Fruit fly (Drosophila melanogaster) S2 (cell line): Measurements from ENCODE around the gene eIF3i.

Source experiments
- CG8478 ChIP-seq: fragments of >200 bp; optimal IDR thresholded peaks from 2 replicates; lab custom pipeline; 2018
- CTCF ChIP-seq, 2 experiments: fragments of >200 bp; optimal IDR thresholded peaks; 2 replicates each; lab custom pipeline; 2018

eIF3i gene

dm6 chr2L:4971329-4971798 lies 3.8 kb upstream of the eIF3i start, which contains the start of gene CG14043:
CG14043 (plus strand) TSS chr2L:4971702.
- TF ChIP-seq CG8478 (lab: Kevin White, UChicago): no peak
- TF ChIP-seq CTCF (optimal IDR thresholded peaks at IDR 0.05; lab: Kevin White, UChicago): peak in 1 of 2 experiments; percentile 16

dm6 chr2L:4968767-4969166 lies 1.2 kb upstream of the eIF3i start, which contains the start of the genes Scox and Polr1C:
Scox (minus strand) TSS chr2L:4968935.
Polr1C (plus strand) TSS chr2L:4969004.
- TF ChIP-seq CG8478 (lab: Kevin White, UChicago): no peak
- no peak for TF ChIP-seq CTCF (optimal IDR thresholded peaks at IDR 0.05; lab: Kevin White, UChicago)

DNA sequence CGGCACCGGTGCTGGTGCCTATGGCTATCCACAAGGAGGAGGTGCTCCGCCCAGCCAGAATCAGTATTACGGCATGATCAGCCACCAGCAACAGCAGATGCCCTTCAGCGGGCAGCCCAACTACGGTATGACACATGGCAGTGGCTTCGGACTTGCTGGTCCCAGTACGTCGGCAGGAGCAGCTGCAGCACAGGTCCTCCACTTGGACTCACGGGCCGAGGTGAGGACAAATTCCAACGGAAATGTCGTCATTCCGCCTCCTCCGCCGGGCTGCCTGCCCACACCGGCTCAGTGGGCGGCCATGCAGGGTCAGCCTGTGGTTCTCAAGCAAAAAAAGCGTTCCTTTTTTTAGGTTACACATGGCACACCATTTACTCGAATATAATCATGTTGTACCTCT lies 1.7 kb downstream of the eIF3i start:
- TF ChIP-seq CG8478 (lab: Kevin White, UChicago): no peak
- no peak for TF ChIP-seq CTCF (optimal IDR thresholded peaks at IDR 0.05; lab: Kevin White, UChicago)

dm6 chr2L:4965420-4965819 lies 2.2 kb downstream of the eIF3i start, which contains the start of gene CG34125:
CG34125 (plus strand) TSS chr2L:4965673.
- no peak for TF ChIP-seq CTCF (optimal IDR thresholded peaks at IDR 0.05; lab: Kevin White, UChicago)
- no peak for TF ChIP-seq CG8478 (lab: Kevin White, UChicago)

DNA sequence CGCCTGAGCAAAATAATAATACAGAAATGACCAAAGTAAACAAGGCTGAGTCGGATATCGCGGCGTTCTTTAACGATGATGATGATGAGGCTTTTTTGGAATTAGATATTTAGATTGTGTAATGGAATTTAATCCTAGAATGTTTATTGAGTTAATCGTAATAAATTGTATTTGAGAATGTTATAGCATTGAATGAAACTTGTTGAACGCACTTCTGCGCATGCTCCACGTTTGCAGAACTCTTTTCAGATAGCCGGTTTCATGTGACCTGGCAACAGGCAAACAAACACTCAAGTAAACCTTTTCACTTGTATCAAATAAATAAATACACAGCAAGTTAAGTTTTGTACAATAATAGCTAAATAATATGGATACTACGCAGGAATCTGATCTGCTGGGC lies 9.5 kb downstream of the eIF3i start, which contains the start of gene CG34124:
Gene CG34124 (plus strand): TSS at position 301 of the 400 bp plus-strand sequence.
- TF ChIP-seq CTCF (optimal IDR thresholded peaks at IDR 0.05; lab: Kevin White, UChicago) (no peak), CG8478 (lab: Kevin White, UChicago) (no peak)

DNA sequence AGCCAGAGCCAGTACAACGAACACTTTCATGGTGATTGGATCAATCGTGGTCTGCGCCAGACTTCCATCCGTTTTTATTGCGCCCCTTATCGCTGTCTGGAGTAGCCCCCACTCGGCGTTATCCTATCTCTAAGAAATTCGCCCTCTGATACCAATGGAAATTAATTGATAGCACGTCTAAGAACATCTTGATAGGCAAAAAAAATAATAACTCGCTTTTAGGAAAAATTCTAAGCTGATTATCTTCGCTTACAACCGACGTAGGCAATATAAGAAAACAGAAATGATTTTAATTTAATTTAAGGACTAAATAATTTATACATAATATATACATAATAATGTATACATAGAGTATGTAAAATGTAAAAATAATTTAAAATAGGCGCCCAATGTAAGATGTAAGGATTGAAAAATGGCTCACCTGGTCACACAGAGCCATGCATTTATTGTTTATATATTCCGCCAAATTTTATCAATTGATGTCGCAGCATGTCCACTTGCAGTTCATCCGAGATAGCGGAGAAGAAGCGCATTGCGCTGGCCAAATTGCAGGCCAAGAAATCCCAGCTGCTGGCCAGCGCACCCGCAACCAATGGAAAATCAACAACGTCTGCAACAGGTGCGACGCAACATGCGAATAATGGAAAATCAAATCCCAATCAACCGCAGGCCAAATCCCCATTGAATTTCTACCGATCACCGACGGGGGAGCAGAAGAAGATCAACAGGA lies 12.3 kb downstream of the eIF3i start, which contains the start of the genes Jon25Bi and Marcal1:
Gene Jon25Bi (minus strand): TSS at position 51 of the 730 bp plus-strand sequence.
Gene Marcal1 (plus strand): TSS at position 416 of the 730 bp plus-strand sequence.
- TF ChIP-seq CTCF (optimal IDR thresholded peaks at IDR 0.05; lab: Kevin White, UChicago) (no peak), CG8478 (lab: Kevin White, UChicago) (no peak)

dm6 chr2L:4953086-4953570 lies 14.4 kb downstream of the eIF3i start, which contains the start of gene Jon25Bii:
Jon25Bii (minus strand) TSS chr2L:4953136.
- TF ChIP-seq CTCF (optimal IDR thresholded peaks at IDR 0.05; lab: Kevin White, UChicago) (no peak), CG8478 (lab: Kevin White, UChicago) (no peak)

dm6 chr2L:4950667-4951066 lies 16.9 kb downstream of the eIF3i start, which contains the start of gene Jon25Biii:
Jon25Biii (minus strand) TSS chr2L:4950767.
- TF ChIP-seq CG8478 (lab: Kevin White, UChicago) (no peak), CTCF (optimal IDR thresholded peaks at IDR 0.05; lab: Kevin White, UChicago) (no peak)

dm6 chr2L:4949453-4950045 lies 18.0 kb downstream of the eIF3i start, which contains the start of gene jet:
jet (minus strand) TSS chr2L:4949784.
- TF ChIP-seq CTCF (optimal IDR thresholded peaks at IDR 0.05; lab: Kevin White, UChicago) (peak in 1 of 2 experiments; percentile 41), CG8478 (lab: Kevin White, UChicago) (no peak)

- no peak for TF ChIP-seq CTCF (optimal IDR thresholded peaks at IDR 0.05; lab: Kevin White, UChicago)
- no peak for TF ChIP-seq CG8478 (lab: Kevin White, UChicago)
Measured at dm6 chr2L:4945300-4945699, 22.3 kb downstream of the eIF3i start, which contains the start of the genes mRpL24 and betaggt-I. mRpL24 (minus strand) TSS chr2L:4945361. betaggt-I (plus strand) TSS chr2L:4945579.

- no peak for TF ChIP-seq CG8478 (lab: Kevin White, UChicago)
- TF ChIP-seq CTCF (optimal IDR thresholded peaks at IDR 0.05; lab: Kevin White, UChicago): no peak
Measured at dm6 chr2L:4942257-4942792, 25.2 kb downstream of the eIF3i start, which contains the start of gene synr. synr (plus strand) TSS chr2L:4942742.

dm6 chr2L:4937060-4937459 lies 30.5 kb downstream of the eIF3i start, which contains the start of gene Sgs1:
Sgs1 (plus strand) TSS chr2L:4937409.
- TF ChIP-seq CTCF (optimal IDR thresholded peaks at IDR 0.05; lab: Kevin White, UChicago) (no peak), CG8478 (lab: Kevin White, UChicago) (no peak)

- TF ChIP-seq CG8478 (lab: Kevin White, UChicago) (no peak), CTCF (optimal IDR thresholded peaks at IDR 0.05; lab: Kevin White, UChicago) (no peak)
Measured at dm6 chr2L:4936325-4936869, 31.2 kb downstream of the eIF3i start, which contains the start of gene hoe2. hoe2 (minus strand) TSS chr2L:4936450.

DNA sequence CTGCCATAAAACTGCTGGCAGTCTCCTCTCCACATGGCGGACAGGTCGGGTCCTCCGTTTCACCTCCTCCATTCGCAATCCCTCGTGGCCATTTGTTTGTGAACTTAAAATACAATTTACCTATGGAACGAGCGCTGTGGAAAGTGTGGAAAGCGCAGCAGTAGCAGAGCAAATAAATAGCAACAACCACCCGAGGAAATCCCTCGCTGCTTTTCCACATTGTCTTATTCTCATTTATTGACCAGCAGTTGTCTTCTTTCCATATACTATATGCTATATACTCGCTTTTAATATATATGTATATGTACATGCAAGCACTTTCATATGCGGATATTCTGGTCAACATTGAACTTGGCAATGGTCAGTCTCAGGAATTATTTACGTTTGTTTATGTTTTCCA lies 35.3 kb downstream of the eIF3i start, which contains the start of gene hoe1:
Gene hoe1 (minus strand): TSS at position 101 of the 400 bp plus-strand sequence.
- TF ChIP-seq CG8478 (lab: Kevin White, UChicago) (no peak), CTCF (optimal IDR thresholded peaks at IDR 0.05; lab: Kevin White, UChicago) (no peak)
